Worm (Caenorhabditis elegans) whole organism, mixed stage, embryonic: ENCODE measurements around the gene C12D5.3.
"Not testable (repeated sequence)": the region's sequence is repeated elsewhere in the genome, so short reads cannot be mapped to it uniquely, and the experiment has no call there.

ENCODE experiments used
- M03D4.4 ChIP-seq: sonication (generic microtip); optimal IDR thresholded peaks from 2 replicates; lab custom pipeline; 2017; ENCODE audit warnings: mild to moderate bottlenecking, missing genetic modification characterization, missing compliant biosample characterization
- bed-3 ChIP-seq: fragments of 200-800 bp; sonication (Bioruptor generic); optimal IDR thresholded peaks from 3 replicates; lab custom pipeline; 2018; ENCODE audit warnings: mild to moderate bottlenecking, missing genetic modification characterization, moderate library complexity, missing compliant biosample characterization
- blmp-1 ChIP-seq: fragments of 150-350 bp; optimal IDR thresholded peaks from 2 replicates; lab custom pipeline; 2014; ENCODE audit warnings: missing biosample characterization, missing genetic modification characterization
- ceh-39 ChIP-seq: fragments of 150-350 bp; optimal IDR thresholded peaks from 2 replicates; lab custom pipeline; 2014; ENCODE audit warnings: missing biosample characterization, missing genetic modification characterization
- ceh-43 ChIP-seq: fragments of 200-800 bp; sonication (Bioruptor generic); optimal IDR thresholded peaks from 2 replicates; lab custom pipeline; 2018; ENCODE audit warnings: mild to moderate bottlenecking, missing genetic modification characterization, moderate library complexity, missing compliant biosample characterization
- ceh-83 ChIP-seq: fragments of 200-800 bp; sonication (Bioruptor generic); optimal IDR thresholded peaks from 2 replicates; lab custom pipeline; 2018; ENCODE audit warnings: mild to moderate bottlenecking, missing genetic modification characterization, missing compliant biosample characterization
- ces-1 ChIP-seq: fragments of 150-350 bp; optimal IDR thresholded peaks from 2 replicates; lab custom pipeline; 2014; ENCODE audit warnings: missing biosample characterization, missing genetic modification reagents, missing genetic modification characterization
- cnd-1 ChIP-seq: fragments of 200-800 bp; sonication (Bioruptor generic); optimal IDR thresholded peaks from 2 replicates; lab custom pipeline; 2018; ENCODE audit warnings: mild to moderate bottlenecking, missing genetic modification characterization, missing compliant biosample characterization
- drap-1 ChIP-seq: fragments of 200-800 bp; sonication (Bioruptor generic); optimal IDR thresholded peaks from 3 replicates; lab custom pipeline; 2018; ENCODE audit warnings: mild to moderate bottlenecking, missing genetic modification characterization, missing compliant biosample characterization
- elt-1 ChIP-seq: sonication (generic microtip); optimal IDR thresholded peaks from 2 replicates; lab custom pipeline; 2017; ENCODE audit warnings: missing genetic modification characterization, mild to moderate bottlenecking, missing compliant biosample characterization, antibody characterized with exemption, moderate library complexity, borderline replicate concordance; ENCODE audit not compliant: insufficient read depth
- elt-3 ChIP-seq: fragments of 150-350 bp; optimal IDR thresholded peaks from 2 replicates; lab custom pipeline; 2014; ENCODE audit warnings: missing biosample characterization, missing genetic modification characterization
- flh-1 ChIP-seq: fragments of 200-800 bp; sonication (Bioruptor generic); optimal IDR thresholded peaks from 2 replicates; lab custom pipeline; 2018; ENCODE audit warnings: mild to moderate bottlenecking, missing genetic modification characterization, moderate library complexity, missing compliant biosample characterization
- ham-2 ChIP-seq: fragments of 200-800 bp; sonication (Bioruptor generic); optimal IDR thresholded peaks from 2 replicates; lab custom pipeline; 2018; ENCODE audit warnings: mild to moderate bottlenecking, missing genetic modification characterization, missing compliant biosample characterization
- hlh-1 ChIP-seq: fragments of 150-350 bp; optimal IDR thresholded peaks from 2 replicates; lab custom pipeline; 2014; ENCODE audit warnings: missing biosample characterization, missing genetic modification reagents, missing genetic modification characterization
- lin-13 ChIP-seq: fragments of 150-350 bp; optimal IDR thresholded peaks from 2 replicates; lab custom pipeline; 2014; ENCODE audit warnings: missing biosample characterization, missing genetic modification characterization
- lin-32 ChIP-seq: fragments of 200-800 bp; sonication (Bioruptor generic); optimal IDR thresholded peaks from 2 replicates; lab custom pipeline; 2018; ENCODE audit warnings: mild to moderate bottlenecking, missing genetic modification characterization, missing compliant biosample characterization
- lsy-2 ChIP-seq: fragments of 150-350 bp; optimal IDR thresholded peaks from 2 replicates; lab custom pipeline; 2014; ENCODE audit warnings: missing biosample characterization, missing genetic modification characterization
- mep-1 ChIP-seq: fragments of 150-350 bp; optimal IDR thresholded peaks from 2 replicates; lab custom pipeline; 2017; ENCODE audit warnings: missing biosample characterization, missing genetic modification reagents, missing genetic modification characterization, inconsistent platforms
- nhr-12 ChIP-seq: fragments of 150-350 bp; optimal IDR thresholded peaks from 2 replicates; lab custom pipeline; 2014; ENCODE audit warnings: missing biosample characterization, missing genetic modification characterization
- nhr-2 ChIP-seq: fragments of 150-350 bp; optimal IDR thresholded peaks from 2 replicates; lab custom pipeline; 2014; ENCODE audit warnings: missing biosample characterization, missing genetic modification characterization
- nhr-237 ChIP-seq: fragments of 150-350 bp; optimal IDR thresholded peaks from 2 replicates; lab custom pipeline; 2014; ENCODE audit warnings: missing biosample characterization, missing genetic modification characterization
- nhr-28 ChIP-seq: fragments of 150-350 bp; optimal IDR thresholded peaks from 2 replicates; lab custom pipeline; 2014; ENCODE audit warnings: missing biosample characterization, missing genetic modification characterization
- nhr-76 ChIP-seq: sonication (generic microtip); optimal IDR thresholded peaks from 2 replicates; lab custom pipeline; 2017; ENCODE audit warnings: missing biosample characterization, missing genetic modification characterization
- pha-4 ChIP-seq: fragments of 150-350 bp; optimal IDR thresholded peaks from 2 replicates; lab custom pipeline; 2018; ENCODE audit warnings: missing biosample characterization, missing genetic modification reagents, missing genetic modification characterization
- sem-2 ChIP-seq: fragments of 200-800 bp; sonication (Bioruptor generic); optimal IDR thresholded peaks from 2 replicates; lab custom pipeline; 2018; ENCODE audit warnings: mild to moderate bottlenecking, missing genetic modification characterization, missing compliant biosample characterization
- snpc-4 ChIP-seq: fragments of 150-350 bp; optimal IDR thresholded peaks from 2 replicates; lab custom pipeline; 2014; ENCODE audit warnings: missing biosample characterization, missing genetic modification characterization
- sptf-1 ChIP-seq: sonication (generic microtip); optimal IDR thresholded peaks from 2 replicates; lab custom pipeline; 2017; ENCODE audit warnings: mild to moderate bottlenecking, missing genetic modification characterization, moderate library complexity, missing compliant biosample characterization
- tbx-8 ChIP-seq: fragments of 200-800 bp; sonication (Bioruptor generic); optimal IDR thresholded peaks from 2 replicates; lab custom pipeline; 2018; ENCODE audit warnings: mild to moderate bottlenecking, missing genetic modification characterization, moderate library complexity, missing compliant biosample characterization
- unc-120 ChIP-seq: sonication (generic microtip); optimal IDR thresholded peaks from 2 replicates; lab custom pipeline; 2017; ENCODE audit warnings: missing genetic modification characterization, missing compliant biosample characterization; ENCODE audit not compliant: poor library complexity, severe bottlenecking
- unc-39 ChIP-seq: fragments of 150-350 bp; optimal IDR thresholded peaks from 2 replicates; lab custom pipeline; 2014; ENCODE audit warnings: missing biosample characterization, missing genetic modification characterization
- unc-62 ChIP-seq: fragments of 150-350 bp; optimal IDR thresholded peaks from 2 replicates; lab custom pipeline; 2014; ENCODE audit warnings: missing biosample characterization, missing genetic modification reagents, missing genetic modification characterization
- zip-8 ChIP-seq: fragments of 150-350 bp; optimal IDR thresholded peaks from 2 replicates; lab custom pipeline; 2014; ENCODE audit warnings: missing biosample characterization, missing genetic modification characterization

Gene C12D5.3

ce11 chrV:7703536-7703935 lies 27.5 kb downstream of the C12D5.3 start, which contains the start of gene srsx-40:
srsx-40 (minus strand) TSS chrV:7703636.
- TF ChIP-seq ceh-83 (GFP tag; lab: Kevin White, UChicago); M03D4.4 (tag; lab: Kevin White, UChicago); ceh-43: not testable (repeated sequence)

DNA sequence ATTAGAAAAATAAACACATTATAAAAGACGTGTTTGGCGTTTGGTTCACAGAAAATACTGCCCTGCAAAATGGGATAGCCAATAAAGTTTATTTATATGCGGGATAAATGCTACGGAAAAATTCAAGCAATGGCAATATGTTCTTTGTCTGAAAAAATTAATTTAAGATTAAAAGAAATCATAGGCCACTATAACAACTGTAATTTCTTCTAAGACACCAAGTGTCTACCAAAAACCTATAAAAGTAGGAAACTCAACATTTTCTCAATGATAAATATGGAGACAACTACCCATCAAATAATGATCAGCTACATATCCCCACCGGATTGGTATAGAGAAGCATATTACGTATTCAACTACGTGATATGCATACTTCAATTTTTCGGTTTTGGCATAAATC lies 29.3 kb downstream of the C12D5.3 start, which contains the start of gene srw-3:
Gene srw-3 (plus strand): TSS at position 301 of the 400 bp plus-strand sequence.
- no peak for TF ChIP-seq sem-2
- TF ChIP-seq ces-1 (GFP tag; lab: Kevin White, UChicago), result no peak
- TF ChIP-seq, all 35 proteins: peak for 0

DNA sequence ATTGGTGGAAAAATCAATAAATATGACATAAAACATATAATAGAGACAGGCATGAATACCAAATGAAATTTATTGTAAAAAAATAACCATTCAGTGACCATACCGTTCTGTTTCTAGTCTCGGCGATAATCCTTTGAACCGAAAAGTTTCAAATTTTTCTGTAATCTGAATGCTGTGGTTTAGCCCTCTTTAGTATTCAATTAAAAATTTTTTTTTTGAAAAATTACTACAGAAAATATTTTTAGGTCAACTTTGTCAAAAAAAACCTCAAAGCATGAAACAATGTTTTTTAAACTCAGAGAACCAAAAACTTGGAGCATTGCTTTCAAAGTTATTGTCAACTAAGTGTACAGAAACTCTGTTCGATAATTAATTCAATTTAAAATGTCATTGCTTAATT lies 32.5 kb downstream of the C12D5.3 start, which contains the start of gene ZK105.11:
Gene ZK105.11 (minus strand): TSS at position 101 of the 400 bp plus-strand sequence.
- TF ChIP-seq nhr-237 (tag; lab: Kevin White, UChicago), result no peak
- TF ChIP-seq lin-13 (tag; lab: Kevin White, UChicago), result no peak
- TF ChIP-seq ces-1 (GFP tag; lab: Kevin White, UChicago), result no peak
- no peak for TF ChIP-seq ceh-43
- TF ChIP-seq unc-120 (tag; lab: Kevin White, UChicago), result no peak
- TF ChIP-seq nhr-28 (tag; lab: Kevin White, UChicago), result no peak
- no peak for TF ChIP-seq pha-4 (tag; lab: Kevin White, UChicago)
- no peak for TF ChIP-seq nhr-76
- no peak for TF ChIP-seq unc-39 (tag; lab: Kevin White, UChicago)
- no peak for TF ChIP-seq tbx-8 (GFP tag; lab: Kevin White, UChicago)
- no peak for TF ChIP-seq ceh-83 (GFP tag; lab: Kevin White, UChicago)
- no peak for TF ChIP-seq bed-3 (GFP tag; lab: Kevin White, UChicago)
- TF ChIP-seq blmp-1, result no peak
- no peak for TF ChIP-seq zip-8 (tag; lab: Kevin White, UChicago)
- TF ChIP-seq mep-1 (tag; lab: Kevin White, UChicago), result no peak
- no peak for TF ChIP-seq flh-1
- TF ChIP-seq lin-32, result no peak
- no peak for TF ChIP-seq nhr-12 (tag; lab: Kevin White, UChicago)

ce11 chrV:7713072-7713471 lies 37.1 kb downstream of the C12D5.3 start, which contains the start of gene ZK105.13:
ZK105.13 (minus strand) TSS chrV:7713172.
- TF ChIP-seq tbx-8 (GFP tag; lab: Kevin White, UChicago), result no peak
- no peak for TF ChIP-seq cnd-1 (tag; lab: Kevin White, UChicago)
- no peak for TF ChIP-seq hlh-1 (tag; lab: Kevin White, UChicago)
- TF ChIP-seq unc-120 (tag; lab: Kevin White, UChicago), result no peak
- no peak for TF ChIP-seq blmp-1
- TF ChIP-seq drap-1, result no peak
- no peak for TF ChIP-seq lsy-2
- no peak for TF ChIP-seq elt-3 (tag; lab: Kevin White, UChicago)
- no peak for TF ChIP-seq M03D4.4 (tag; lab: Kevin White, UChicago)
- no peak for TF ChIP-seq sem-2
- TF ChIP-seq ceh-83 (GFP tag; lab: Kevin White, UChicago), result no peak
- TF ChIP-seq elt-1 (tag; lab: Kevin White, UChicago), result no peak
- no peak for TF ChIP-seq nhr-2
- no peak for TF ChIP-seq nhr-28 (tag; lab: Kevin White, UChicago)
- TF ChIP-seq unc-39 (tag; lab: Kevin White, UChicago), result no peak

ce11 chrV:7713691-7714090 lies 37.7 kb downstream of the C12D5.3 start, which contains the start of gene ZK105.1:
ZK105.1 (plus strand) TSS chrV:7713991.
- no peak for TF ChIP-seq zip-8 (tag; lab: Kevin White, UChicago)
- TF ChIP-seq unc-39 (tag; lab: Kevin White, UChicago), result no peak
- TF ChIP-seq flh-1, result no peak
- TF ChIP-seq ham-2 (GFP tag; lab: Kevin White, UChicago), result no peak
- TF ChIP-seq ces-1 (GFP tag; lab: Kevin White, UChicago), result no peak
- no peak for TF ChIP-seq unc-62 (GFP tag; lab: Kevin White, UChicago)
- no peak for TF ChIP-seq pha-4 (tag; lab: Kevin White, UChicago)
- TF ChIP-seq nhr-12 (tag; lab: Kevin White, UChicago), result no peak
- no peak for TF ChIP-seq sem-2
- no peak for TF ChIP-seq M03D4.4 (tag; lab: Kevin White, UChicago)
- TF ChIP-seq sptf-1, result no peak
- TF ChIP-seq ceh-83 (GFP tag; lab: Kevin White, UChicago), result no peak
- no peak for TF ChIP-seq ceh-43
- TF ChIP-seq mep-1 (tag; lab: Kevin White, UChicago), result no peak
- no peak for TF ChIP-seq ceh-39
- no peak for TF ChIP-seq snpc-4 (tag; lab: Kevin White, UChicago)
- no peak for TF ChIP-seq drap-1
- TF ChIP-seq unc-120 (tag; lab: Kevin White, UChicago), result no peak
